Worm (Caenorhabditis elegans): Measurements from ENCODE around the gene idpc-7.

- TF ChIP-seq F44E2.7 (GFP tag; IDR thresholded peaks at IDR 0.05): no peak
- no peak for TF ChIP-seq ceh-82 (tag; optimal IDR thresholded peaks at IDR 0.05)
- TF ChIP-seq ama-1 (optimal IDR thresholded peaks at IDR 0.05): no peak
- no peak for TF ChIP-seq lin-15B (tag; optimal IDR thresholded peaks at IDR 0.05)
- no peak for TF ChIP-seq gei-8 (GFP tag; optimal IDR thresholded peaks at IDR 0.05)
- TF ChIP-seq ztf-11 (tag; optimal IDR thresholded peaks at IDR 0.05): no peak
- TF ChIP-seq pha-4 (GFP tag; IDR thresholded peaks at IDR 0.05): no peak
- no peak for TF ChIP-seq pha-4 (tag; optimal IDR thresholded peaks at IDR 0.05)
- no peak for TF ChIP-seq mep-1 (tag; optimal IDR thresholded peaks at IDR 0.05)
- no peak for TF ChIP-seq unc-62 (GFP tag; optimal IDR thresholded peaks at IDR 0.05 in 1 of 2)
- no peak for TF ChIP-seq unc-62 (tag; optimal IDR thresholded peaks at IDR 0.05)
- TF ChIP-seq fos-1 (tag; optimal IDR thresholded peaks at IDR 0.05): no peak
Measured at ce11 chrV:9619850-9620249, 1.0 kb upstream of the idpc-7 start, which contains the start of gene idpc-6.

Measured in whole organism, L4 larva.